Worm (Caenorhabditis elegans) whole organism, L4 larva: ENCODE measurements around the gene acp-2.

Experiments used
- F26F4.8 ChIP-seq: fragments of 200-800 bp; sonication (Bioruptor generic); conservative IDR thresholded peaks from 2 replicates; pipeline ENCODE4 v1.3.6; 2022; ENCODE audit warnings: missing genetic modification characterization, missing compliant biosample characterization
- F37D6.2 ChIP-seq: sonication (generic microtip); optimal IDR thresholded peaks from 2 replicates; lab custom pipeline; 2016; ENCODE audit warnings: mild to moderate bottlenecking, missing genetic modification characterization, missing compliant biosample characterization
- F49E8.2 ChIP-seq: sonication (generic microtip); optimal IDR thresholded peaks from 2 replicates; lab custom pipeline; 2016; ENCODE audit warnings: missing compliant biosample characterization, mild to moderate bottlenecking, missing genetic modification characterization, borderline replicate concordance
- T26A8.4 ChIP-seq: fragments of 200-800 bp; sonication (Bioruptor generic); IDR thresholded peaks from 2 replicates; pipeline ENCODE4 v1.3.6; 2022; ENCODE audit warnings: missing genetic modification characterization, missing compliant biosample characterization
- Y105C5A.15 ChIP-seq: fragments of 200-800 bp; sonication (Bioruptor generic); IDR thresholded peaks from 2 replicates; pipeline ENCODE4 v1.3.6; 2022; ENCODE audit warnings: missing genetic modification characterization, missing compliant biosample characterization
- Y48G9A.11 ChIP-seq: fragments of 200-800 bp; sonication (Bioruptor generic); IDR thresholded peaks from 2 replicates; pipeline ENCODE4 v1.3.6; 2022; ENCODE audit warnings: missing genetic modification reagents, missing genetic modification characterization, missing compliant biosample characterization
- Y75B8A.6 ChIP-seq: fragments of 200-800 bp; sonication (Bioruptor generic); IDR thresholded peaks from 2 replicates; pipeline ENCODE4 v1.3.6; 2022; ENCODE audit warnings: missing genetic modification reagents, missing genetic modification characterization, missing compliant biosample characterization
- ZK337.2 ChIP-seq: fragments of 200-800 bp; sonication (Bioruptor generic); IDR thresholded peaks from 2 replicates; pipeline ENCODE4 v1.3.6; 2022; ENCODE audit warnings: missing genetic modification reagents, missing genetic modification characterization, missing compliant biosample characterization
- ZK546.5 ChIP-seq, 2 experiments: sonication (generic microtip); optimal IDR thresholded peaks; 2 replicates each; lab custom pipeline; 2017; ENCODE audit warnings: missing biosample characterization in 2 of 2, missing genetic modification characterization in 2 of 2
- arid-1 ChIP-seq: fragments of 200-800 bp; sonication (Bioruptor generic); conservative IDR thresholded peaks from 2 replicates; pipeline ENCODE4 v1.3.6; 2022; ENCODE audit warnings: missing genetic modification reagents, missing genetic modification characterization, missing compliant biosample characterization
- attf-4 ChIP-seq: sonication (generic microtip); optimal IDR thresholded peaks from 3 replicates; lab custom pipeline; 2017; ENCODE audit warnings: missing biosample characterization, missing genetic modification characterization
- ceh-28 ChIP-seq: fragments of 150-350 bp; optimal IDR thresholded peaks from 2 replicates; lab custom pipeline; 2014; ENCODE audit warnings: missing biosample characterization, missing genetic modification reagents, missing genetic modification characterization
- ceh-62 ChIP-seq: sonication (generic microtip); optimal IDR thresholded peaks from 2 replicates; lab custom pipeline; 2017; ENCODE audit warnings: missing biosample characterization, missing genetic modification characterization
- daf-12 ChIP-seq: fragments of 150-350 bp; optimal IDR thresholded peaks from 2 replicates; lab custom pipeline; 2014; ENCODE audit warnings: missing biosample characterization, missing genetic modification reagents, missing genetic modification characterization
- daf-8 ChIP-seq: fragments of 200-800 bp; sonication (Bioruptor generic); IDR thresholded peaks from 2 replicates; pipeline ENCODE4 v1.3.6; 2022; ENCODE audit warnings: missing genetic modification characterization, missing compliant biosample characterization
- dmd-6 ChIP-seq: fragments of 200-800 bp; sonication (Bioruptor generic); IDR thresholded peaks from 2 replicates; pipeline ENCODE4 v1.3.6; 2022; ENCODE audit warnings: missing genetic modification reagents, missing genetic modification characterization, missing compliant biosample characterization
- dmd-9 ChIP-seq: fragments of 200-800 bp; sonication (Bioruptor generic); IDR thresholded peaks from 2 replicates; pipeline ENCODE4 v1.3.6; 2022; ENCODE audit warnings: missing genetic modification reagents, missing genetic modification characterization, missing compliant biosample characterization
- duxl-1 ChIP-seq: sonication (generic microtip); optimal IDR thresholded peaks from 2 replicates; lab custom pipeline; 2016; ENCODE audit warnings: mild to moderate bottlenecking, missing genetic modification characterization, moderate library complexity, missing compliant biosample characterization; ENCODE audit not compliant: poor library complexity
- gei-8 ChIP-seq: fragments of 200-800 bp; sonication (Bioruptor generic); optimal IDR thresholded peaks from 2 replicates; lab custom pipeline; 2018; ENCODE audit warnings: mild to moderate bottlenecking, missing genetic modification characterization, missing compliant biosample characterization
- hlh-11 ChIP-seq: fragments of 200-800 bp; sonication (Bioruptor generic); optimal IDR thresholded peaks from 2 replicates; lab custom pipeline; 2018; ENCODE audit warnings: mild to moderate bottlenecking, missing genetic modification characterization, missing compliant biosample characterization
- hlh-30 ChIP-seq: sonication (generic microtip); optimal IDR thresholded peaks from 2 replicates; lab custom pipeline; 2017; ENCODE audit warnings: antibody characterized with exemption, mild to moderate bottlenecking, missing genetic modification characterization, missing compliant biosample characterization; ENCODE audit not compliant: insufficient read depth
- lim-7 ChIP-seq: fragments of 200-800 bp; sonication (Bioruptor generic); IDR thresholded peaks from 2 replicates; pipeline ENCODE4 v1.3.6; 2022; ENCODE audit warnings: missing genetic modification characterization, missing compliant biosample characterization
- lin-1 ChIP-seq: fragments of 200-800 bp; sonication (Bioruptor generic); IDR thresholded peaks from 2 replicates; pipeline ENCODE4 v1.3.6; 2022; ENCODE audit warnings: missing genetic modification reagents, missing genetic modification characterization, missing compliant biosample characterization
- lin-29 ChIP-seq: fragments of 200-800 bp; sonication (Bioruptor generic); IDR thresholded peaks from 2 replicates; pipeline ENCODE4 v1.3.6; 2022; ENCODE audit warnings: missing genetic modification reagents, missing genetic modification characterization, missing compliant biosample characterization
- lin-38 ChIP-seq: fragments of 200-800 bp; sonication (Bioruptor generic); IDR thresholded peaks from 2 replicates; pipeline ENCODE4 v1.3.6; 2022; ENCODE audit warnings: missing genetic modification reagents, missing genetic modification characterization, missing compliant biosample characterization
- lir-3 ChIP-seq: sonication (generic microtip); optimal IDR thresholded peaks from 2 replicates; lab custom pipeline; 2016; ENCODE audit warnings: mild to moderate bottlenecking, missing genetic modification characterization, missing compliant biosample characterization
- mdl-1 ChIP-seq, 2 experiments: fragments of 150-350 bp in 1 of 2; sonication (generic microtip) in 1 of 2; optimal IDR thresholded peaks; 2 replicates each; lab custom pipeline; 2014 to 2017; ENCODE audit warnings: missing biosample characterization in 2 of 2, missing genetic modification characterization in 2 of 2
- mxl-2 ChIP-seq: fragments of 200-800 bp; sonication (Bioruptor generic); conservative IDR thresholded peaks from 2 replicates; pipeline ENCODE4 v1.3.6; 2022; ENCODE audit warnings: missing genetic modification reagents, missing genetic modification characterization, missing compliant biosample characterization
- mxl-3 ChIP-seq: fragments of 200-800 bp; sonication (Bioruptor generic); optimal IDR thresholded peaks from 2 replicates; lab custom pipeline; 2018; ENCODE audit warnings: mild to moderate bottlenecking, missing genetic modification characterization, missing compliant biosample characterization
- nhr-111 ChIP-seq: fragments of 200-800 bp; sonication (Bioruptor generic); optimal IDR thresholded peaks from 2 replicates; lab custom pipeline; 2018; ENCODE audit warnings: mild to moderate bottlenecking, missing genetic modification characterization, missing compliant biosample characterization
- nhr-237 ChIP-seq: sonication (generic microtip); optimal IDR thresholded peaks from 2 replicates; lab custom pipeline; 2017; ENCODE audit warnings: missing biosample characterization, missing genetic modification characterization
- nhr-28 ChIP-seq: fragments of 150-350 bp; optimal IDR thresholded peaks from 2 replicates; lab custom pipeline; 2014; ENCODE audit warnings: missing biosample characterization, missing genetic modification characterization
- nhr-76 ChIP-seq: fragments of 150-350 bp; optimal IDR thresholded peaks from 2 replicates; lab custom pipeline; 2014; ENCODE audit warnings: missing biosample characterization, missing genetic modification characterization
- nhr-77 ChIP-seq: fragments of 150-350 bp; optimal IDR thresholded peaks from 2 replicates; lab custom pipeline; 2014; ENCODE audit warnings: missing biosample characterization, missing genetic modification characterization
- pha-4 ChIP-seq, 2 experiments: fragments of 150-350 bp in 1 of 2; fragments of 200-800 bp in 1 of 2; sonication (Bioruptor generic) in 1 of 2; IDR thresholded peaks in 1 of 2; optimal IDR thresholded peaks in 1 of 2; 2 replicates each; pipeline versions ENCODE4 v1.3.6 to Lab custom; 2014 to 2022; ENCODE audit warnings: missing genetic modification characterization in 2 of 2, missing genetic modification reagents in 2 of 2, missing biosample characterization in 1 of 2, missing compliant biosample characterization in 1 of 2
- saeg-2 ChIP-seq: fragments of 200-800 bp; sonication (Bioruptor generic); IDR thresholded peaks from 2 replicates; pipeline ENCODE4 v1.3.6; 2022; ENCODE audit warnings: missing genetic modification reagents, missing genetic modification characterization, missing compliant biosample characterization
- set-16 ChIP-seq: fragments of 200-800 bp; sonication (Bioruptor generic); IDR thresholded peaks from 2 replicates; pipeline ENCODE4 v1.3.6; 2022; ENCODE audit warnings: missing genetic modification reagents, missing genetic modification characterization, missing compliant biosample characterization
- skn-1 ChIP-seq: fragments of 150-350 bp; optimal IDR thresholded peaks from 2 replicates; lab custom pipeline; 2014; ENCODE audit warnings: missing biosample characterization, missing genetic modification characterization
- spr-1 ChIP-seq: sonication (generic microtip); optimal IDR thresholded peaks from 2 replicates; lab custom pipeline; 2016; ENCODE audit warnings: mild to moderate bottlenecking, missing genetic modification characterization, missing compliant biosample characterization
- spr-3 ChIP-seq: fragments of 200-800 bp; sonication (Bioruptor generic); optimal IDR thresholded peaks from 2 replicates; lab custom pipeline; 2018; ENCODE audit warnings: mild to moderate bottlenecking, missing genetic modification characterization, missing compliant biosample characterization
- tag-97 ChIP-seq: fragments of 200-800 bp; sonication (Bioruptor generic); IDR thresholded peaks from 2 replicates; pipeline ENCODE4 v1.3.6; 2022; ENCODE audit warnings: missing genetic modification characterization, missing compliant biosample characterization
- tra-1 ChIP-seq: fragments of 200-800 bp; sonication (Bioruptor generic); IDR thresholded peaks from 2 replicates; pipeline ENCODE4 v1.3.6; 2022; ENCODE audit warnings: missing genetic modification reagents, missing genetic modification characterization, missing compliant biosample characterization
- unc-130 ChIP-seq: sonication (generic microtip); optimal IDR thresholded peaks from 2 replicates; lab custom pipeline; 2016; ENCODE audit warnings: missing genetic modification reagents, missing genetic modification characterization, missing compliant biosample characterization
- unc-39 ChIP-seq: sonication (generic microtip); optimal IDR thresholded peaks from 2 replicates; lab custom pipeline; 2017; ENCODE audit warnings: missing biosample characterization, missing genetic modification characterization
- unc-62 ChIP-seq, 3 experiments: fragments of 150-350 bp in 1 of 3; sonication (generic microtip); optimal IDR thresholded peaks in 2 of 3; peaks in 1 of 3; 1 replicate in 1 of 3; 2 replicates in 2 of 3; lab custom pipeline; 2014 to 2017; ENCODE audit warnings: missing biosample characterization in 3 of 3, missing genetic modification characterization in 3 of 3, missing genetic modification reagents in 3 of 3, missing genotype in 1 of 3
- zfp-2 ChIP-seq: sonication (generic microtip); optimal IDR thresholded peaks from 2 replicates; lab custom pipeline; 2016; ENCODE audit warnings: mild to moderate bottlenecking, missing genetic modification characterization, missing compliant biosample characterization
- zfp-3 ChIP-seq: fragments of 200-800 bp; sonication (Bioruptor generic); conservative IDR thresholded peaks from 2 replicates; pipeline ENCODE4 v1.3.6; 2022; ENCODE audit warnings: missing genetic modification reagents, missing genetic modification characterization, missing compliant biosample characterization
- zip-11 ChIP-seq: fragments of 200-800 bp; sonication (Bioruptor generic); IDR thresholded peaks from 2 replicates; pipeline ENCODE4 v1.3.6; 2022; ENCODE audit warnings: missing genetic modification characterization, missing compliant biosample characterization
- zip-2 ChIP-seq: fragments of 150-350 bp; optimal IDR thresholded peaks from 2 replicates; lab custom pipeline; 2014; ENCODE audit warnings: missing biosample characterization, missing genetic modification characterization
- ztf-7 ChIP-seq: fragments of 150-350 bp; optimal IDR thresholded peaks from 2 replicates; lab custom pipeline; 2014; ENCODE audit warnings: missing biosample characterization, missing genetic modification characterization

Gene acp-2

DNA sequence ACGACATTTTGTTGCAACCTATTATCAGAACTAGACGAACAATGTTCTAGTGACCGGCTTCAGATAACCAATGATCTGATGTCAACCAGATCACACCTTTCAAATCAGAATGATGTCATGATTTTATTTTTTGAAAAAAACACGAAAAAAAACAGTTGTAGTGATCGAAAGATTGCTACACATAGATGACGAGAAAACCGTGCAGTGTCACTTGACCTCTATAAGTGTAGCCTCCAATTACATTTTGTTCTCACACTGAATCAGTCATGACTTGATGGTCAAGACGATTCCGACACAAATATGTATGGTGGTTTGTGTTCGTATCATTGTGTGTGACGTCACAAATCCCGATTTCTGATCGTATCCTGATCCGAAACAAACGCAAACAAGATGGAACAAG lies 8.2 kb upstream of the acp-2 start:
- no peak for TF ChIP-seq attf-4 (tag; lab: Kevin White, UChicago)
- TF ChIP-seq mdl-1 (tag; optimal IDR thresholded peaks at IDR 0.05; lab: Kevin White, UChicago), result peak in 1 of 2 experiments; percentile 35
- no peak for TF ChIP-seq ceh-28 (tag; lab: Kevin White, UChicago)
- TF ChIP-seq gei-8 (GFP tag; lab: Kevin White, UChicago), result no peak
- no peak for TF ChIP-seq lin-38
- no peak for TF ChIP-seq lir-3
- no peak for TF ChIP-seq Y75B8A.6 (GFP tag; lab: Robert Waterston, UW)
- no peak for TF ChIP-seq unc-130 (GFP tag; lab: Kevin White, UChicago)
- TF ChIP-seq pha-4 (GFP tag; IDR thresholded peaks at IDR 0.05; lab: Robert Waterston, UW), result no peak
- TF ChIP-seq pha-4 (tag; optimal IDR thresholded peaks at IDR 0.05; lab: Kevin White, UChicago), result no peak
- peak; percentile 77 for TF ChIP-seq nhr-28 (tag; lab: Kevin White, UChicago)
- TF ChIP-seq nhr-237 (tag; lab: Kevin White, UChicago), result no peak
- TF ChIP-seq F26F4.8 (GFP tag; lab: Robert Waterston, UW), result no peak
- TF ChIP-seq set-16 (GFP tag; lab: Robert Waterston, UW), result no peak
- TF ChIP-seq duxl-1, result no peak
- TF ChIP-seq zfp-2 (tag; lab: Kevin White, UChicago), result no peak
- TF ChIP-seq T26A8.4 (GFP tag; lab: Robert Waterston, UW), result no peak
- peak; percentile 51 for TF ChIP-seq hlh-30 (tag; lab: Kevin White, UChicago)
- no peak for TF ChIP-seq saeg-2 (GFP tag; lab: Robert Waterston, UW)
- TF ChIP-seq zip-11 (GFP tag; lab: Robert Waterston, UW), result no peak
- no peak for TF ChIP-seq daf-8 (GFP tag; lab: Robert Waterston, UW)
- TF ChIP-seq daf-12, result no peak
- no peak for TF ChIP-seq F37D6.2 (tag; lab: Kevin White, UChicago)
- no peak for TF ChIP-seq tra-1
- no peak for TF ChIP-seq ZK546.5 (tag; optimal IDR thresholded peaks at IDR 0.05; lab: Kevin White, UChicago)
- no peak for TF ChIP-seq tag-97 (GFP tag; lab: Robert Waterston, UW)
- no peak for TF ChIP-seq mxl-2
- no peak for TF ChIP-seq lin-29
- TF ChIP-seq mxl-3 (GFP tag; lab: Kevin White, UChicago), result no peak
- TF ChIP-seq lim-7 (GFP tag; lab: Robert Waterston, UW), result no peak
- no peak for TF ChIP-seq Y105C5A.15
- no peak for TF ChIP-seq arid-1
- peak; percentile 48; the same call in 1 of the 2 replicates for TF ChIP-seq dmd-6 (GFP tag; lab: Robert Waterston, UW)
- TF ChIP-seq zip-2 (tag; lab: Kevin White, UChicago), result no peak
- TF ChIP-seq skn-1, result no peak
- TF ChIP-seq F49E8.2 (tag; lab: Kevin White, UChicago), result no peak
- TF ChIP-seq hlh-11 (tag; lab: Kevin White, UChicago), result peak; percentile 11
- no peak for TF ChIP-seq Y48G9A.11 (GFP tag; lab: Robert Waterston, UW)
- TF ChIP-seq dmd-9 (GFP tag; lab: Robert Waterston, UW), result no peak

DNA sequence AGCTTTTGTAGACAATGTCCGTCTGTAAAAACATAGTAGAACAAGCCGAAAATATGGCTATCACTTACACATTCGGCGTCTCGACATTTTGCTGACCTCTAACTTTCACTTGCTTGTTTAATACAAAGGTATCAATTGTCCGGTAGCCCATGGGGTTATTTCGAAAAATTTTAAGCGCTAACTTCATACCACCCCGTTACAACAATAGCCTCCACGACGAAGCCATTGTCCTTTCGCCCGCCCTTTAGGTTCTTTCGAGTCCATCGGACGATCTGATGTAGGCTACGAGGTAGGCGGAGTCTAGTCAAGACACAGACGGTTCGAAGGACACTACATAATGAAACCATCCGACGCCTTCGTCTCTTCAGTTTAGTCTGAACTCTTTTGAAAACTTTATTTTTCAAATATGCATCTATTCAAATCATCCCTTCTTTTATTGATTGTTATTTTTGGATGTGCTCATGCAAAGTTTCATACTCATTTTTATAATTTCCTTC lies 7.0 kb upstream of the acp-2 start, which contains the start of gene lips-10:
Gene lips-10, plus strand, starts transcription at position 378 of the 497 bp plus-strand sequence.
- TF ChIP-seq unc-39 (tag; lab: Kevin White, UChicago), result no peak
- TF ChIP-seq ztf-7 (tag; lab: Kevin White, UChicago), result no peak
- TF ChIP-seq Y48G9A.11 (GFP tag; lab: Robert Waterston, UW), result no peak
- TF ChIP-seq lin-1, result no peak
- TF ChIP-seq nhr-77 (tag; lab: Kevin White, UChicago), result no peak
- TF ChIP-seq zfp-3 (GFP tag; lab: Robert Waterston, UW), result no peak
- TF ChIP-seq nhr-111, result no peak
- no peak for TF ChIP-seq spr-3 (GFP tag; lab: Kevin White, UChicago)
- TF ChIP-seq nhr-28 (tag; lab: Kevin White, UChicago), result peak; percentile 91
- TF ChIP-seq ceh-62 (tag; lab: Kevin White, UChicago), result no peak
- no peak for TF ChIP-seq dmd-6 (GFP tag; lab: Robert Waterston, UW)
- no peak for TF ChIP-seq ZK337.2 (GFP tag; lab: Robert Waterston, UW)
- no peak for TF ChIP-seq nhr-237 (tag; lab: Kevin White, UChicago)
- peak in 1 of 2 experiments; percentile 13 for TF ChIP-seq unc-62 (GFP tag; optimal IDR thresholded peaks at IDR 0.05 in 1 of 2; lab: Kevin White, UChicago)
- no peak for TF ChIP-seq unc-62 (tag; optimal IDR thresholded peaks at IDR 0.05; lab: Kevin White, UChicago)
- no peak for TF ChIP-seq nhr-76 (tag; lab: Kevin White, UChicago)
- no peak for TF ChIP-seq spr-1 (tag; lab: Kevin White, UChicago)
